Fruit fly (Drosophila melanogaster) whole organism, embryonic: ENCODE data around the gene CG14947.

ENCODE experiments used
- Aef1 ChIP-seq: fragments of 200-800 bp; sonication (Bioruptor generic); IDR thresholded peaks from 3 replicates; pipeline ENCODE4 v1.3.6; 2022; ENCODE audit warnings: missing biosample characterization, missing genetic modification characterization
- CG10267 ChIP-seq: fragments of 200-800 bp; sonication (Bioruptor generic); optimal IDR thresholded peaks from 2 replicates; lab custom pipeline; 2018; ENCODE audit warnings: missing biosample characterization, mild to moderate bottlenecking, missing genetic modification characterization, moderate library complexity
- CG11398 ChIP-seq: fragments of 200-800 bp; sonication (Bioruptor generic); optimal IDR thresholded peaks from 2 replicates; lab custom pipeline; 2016; ENCODE audit warnings: missing biosample characterization, missing genetic modification characterization
- CG12659 ChIP-seq: fragments of 200-800 bp; sonication (Bioruptor generic); optimal IDR thresholded peaks from 3 replicates; lab custom pipeline; 2017; ENCODE audit warnings: mild to moderate bottlenecking, missing biosample characterization, missing genetic modification reagents, missing genetic modification characterization
- CG12769 ChIP-seq: fragments of 200-800 bp; sonication (Bioruptor generic); optimal IDR thresholded peaks from 2 replicates; lab custom pipeline; 2019; ENCODE audit warnings: missing biosample characterization, mild to moderate bottlenecking, missing genetic modification characterization, moderate library complexity
- CG14441 ChIP-seq: fragments of 200-800 bp; sonication (Bioruptor generic); IDR thresholded peaks from 2 replicates; pipeline ENCODE4 v1.3.6; 2022; ENCODE audit warnings: missing biosample characterization, missing genetic modification characterization
- CG15479 ChIP-seq: fragments of 200-800 bp; sonication (Bioruptor generic); optimal IDR thresholded peaks from 3 replicates; lab custom pipeline; 2019; ENCODE audit warnings: missing biosample characterization, mild to moderate bottlenecking, missing genetic modification characterization, moderate library complexity
- CG15696 ChIP-seq: fragments of 200-800 bp; sonication (Bioruptor generic); optimal IDR thresholded peaks from 2 replicates; lab custom pipeline; 2019; ENCODE audit warnings: missing biosample characterization, mild to moderate bottlenecking, missing genetic modification characterization, moderate library complexity
- CG16779 ChIP-seq: fragments of 200-800 bp; sonication (Bioruptor generic); IDR thresholded peaks from 2 replicates; pipeline ENCODE4 v1.3.6; 2022; ENCODE audit warnings: missing biosample characterization, missing genetic modification characterization
- CG16863 ChIP-seq: fragments of 200-800 bp; sonication (Bioruptor generic); optimal IDR thresholded peaks from 3 replicates; lab custom pipeline; 2016; ENCODE audit warnings: missing biosample characterization, missing genetic modification characterization
- CG18262 ChIP-seq: fragments of 200-800 bp; optimal IDR thresholded peaks from 3 replicates; lab custom pipeline; 2019; ENCODE audit warnings: missing biosample characterization, mild to moderate bottlenecking, missing genetic modification characterization, moderate library complexity
- CG2712 ChIP-seq: fragments of 200-800 bp; optimal IDR thresholded peaks from 3 replicates; lab custom pipeline; 2019; ENCODE audit warnings: missing biosample characterization, mild to moderate bottlenecking, missing genetic modification characterization, moderate library complexity
- CG3163 ChIP-seq: fragments of 200-800 bp; sonication (Bioruptor generic); optimal IDR thresholded peaks from 3 replicates; lab custom pipeline; 2016; ENCODE audit warnings: missing biosample characterization, missing genetic modification characterization
- CG32772 ChIP-seq: fragments of 200-800 bp; sonication (Bioruptor generic); IDR thresholded peaks from 2 replicates; pipeline ENCODE4 v1.3.6; 2022; ENCODE audit warnings: missing biosample characterization, missing genetic modification characterization
- CG34224 ChIP-seq: fragments of 200-800 bp; sonication (Bioruptor generic); IDR thresholded peaks from 3 replicates; pipeline ENCODE4 v1.3.6; 2022; ENCODE audit warnings: missing biosample characterization, missing genetic modification characterization; ENCODE audit not compliant: partially characterized antibody
- CG43689 ChIP-seq: fragments of 200-800 bp; sonication (Bioruptor generic); IDR thresholded peaks from 2 replicates; pipeline ENCODE4 v1.3.6; 2022; ENCODE audit warnings: missing biosample characterization, missing genetic modification characterization
- CG8281 ChIP-seq: fragments of 200-800 bp; sonication (Bioruptor generic); optimal IDR thresholded peaks from 2 replicates; lab custom pipeline; 2018; ENCODE audit warnings: missing biosample characterization, mild to moderate bottlenecking, missing genetic modification characterization, moderate library complexity
- CG8478 ChIP-seq: fragments of >200 bp; optimal IDR thresholded peaks from 2 replicates; lab custom pipeline; 2018
- CG9437 ChIP-seq: fragments of 200-800 bp; sonication (Bioruptor generic); optimal IDR thresholded peaks from 2 replicates; lab custom pipeline; 2018; ENCODE audit warnings: missing biosample characterization, mild to moderate bottlenecking, missing genetic modification characterization
- D ChIP-seq, 2 experiments: fragments of 200-800 bp in 1 of 2; fragments of >200 bp in 1 of 2; sonication (Bioruptor generic) in 1 of 2; optimal IDR thresholded peaks; 2 replicates in 1 of 2; 3 replicates in 1 of 2; lab custom pipeline; 2017; ENCODE audit warnings: mild to moderate bottlenecking in 1 of 2, missing biosample characterization in 1 of 2, missing genetic modification characterization in 1 of 2, missing genetic modification reagents in 1 of 2
- E2f2 ChIP-seq: fragments of 200-800 bp; sonication (Bioruptor generic); IDR thresholded peaks from 2 replicates; pipeline ENCODE4 v1.3.6; 2022; ENCODE audit warnings: missing biosample characterization, missing genetic modification characterization
- Ets65A ChIP-seq: fragments of 200-800 bp; sonication (Bioruptor generic); peaks from one replicate; lab custom pipeline; 2016; ENCODE audit warnings: missing biosample characterization, missing genetic modification characterization
- H2.0 ChIP-seq: fragments of 200-800 bp; sonication (Bioruptor generic); IDR thresholded peaks from 2 replicates; pipeline ENCODE4 v1.3.6; 2022; ENCODE audit warnings: missing biosample characterization, missing genetic modification characterization
- HHEX ChIP-seq: fragments of 200-800 bp; sonication (Bioruptor generic); optimal IDR thresholded peaks from 3 replicates; lab custom pipeline; 2017; ENCODE audit warnings: missing biosample characterization, mild to moderate bottlenecking, missing genetic modification characterization, missing genetic modification reagents
- HLH4C ChIP-seq: fragments of 200-800 bp; sonication (Bioruptor generic); IDR thresholded peaks from 3 replicates; pipeline ENCODE4 v1.3.6; 2022; ENCODE audit warnings: missing biosample characterization, missing genetic modification characterization; ENCODE audit not compliant: partially characterized antibody
- Lim3 ChIP-seq: fragments of 200-800 bp; sonication (Bioruptor generic); IDR thresholded peaks from 2 replicates; pipeline ENCODE4 v1.3.6; 2022; ENCODE audit warnings: missing biosample characterization, missing genetic modification characterization
- Mes4 ChIP-seq: fragments of 200-800 bp; sonication (Bioruptor generic); optimal IDR thresholded peaks from 2 replicates; lab custom pipeline; 2016; ENCODE audit warnings: missing biosample characterization, missing genetic modification characterization
- Scr ChIP-seq: fragments of 200-800 bp; sonication (Bioruptor generic); IDR thresholded peaks from 2 replicates; pipeline ENCODE4 v1.3.6; 2022; ENCODE audit warnings: missing biosample characterization, missing genetic modification characterization; ENCODE audit not compliant: partially characterized antibody
- Sry-δ ChIP-seq: fragments of 200-800 bp; sonication (Bioruptor generic); optimal IDR thresholded peaks from 2 replicates; lab custom pipeline; 2016; ENCODE audit warnings: missing biosample characterization, missing genetic modification characterization
- ap ChIP-seq: fragments of 200-800 bp; sonication (Bioruptor generic); IDR thresholded peaks from 2 replicates; pipeline ENCODE4 v1.3.6; 2022; ENCODE audit warnings: missing biosample characterization, missing genetic modification characterization
- bowl ChIP-seq: fragments of 200-800 bp; sonication (Bioruptor generic); IDR thresholded peaks from 2 replicates; pipeline ENCODE4 v1.3.6; 2022; ENCODE audit warnings: missing biosample characterization, missing genetic modification characterization
- caup ChIP-seq: fragments of 200-800 bp; sonication (Bioruptor generic); optimal IDR thresholded peaks from 3 replicates; lab custom pipeline; 2017; ENCODE audit warnings: missing biosample characterization, mild to moderate bottlenecking, missing genetic modification characterization, moderate library complexity; ENCODE audit not compliant: severe bottlenecking
- chn ChIP-seq: fragments of 200-800 bp; sonication (Bioruptor generic); optimal IDR thresholded peaks from 2 replicates; lab custom pipeline; 2016; ENCODE audit warnings: missing biosample characterization, missing genetic modification characterization
- dpn ChIP-seq, 2 experiments: fragments of 200-800 bp; sonication (Bioruptor generic); optimal IDR thresholded peaks; 3 replicates each; lab custom pipeline; 2016; ENCODE audit warnings: missing biosample characterization in 2 of 2, missing genetic modification characterization in 2 of 2
- h ChIP-seq: fragments of >200 bp; optimal IDR thresholded peaks from 2 replicates; lab custom pipeline; 2017
- hkb ChIP-seq, 2 experiments: fragments of 200-800 bp in 1 of 2; fragments of >200 bp in 1 of 2; sonication (Bioruptor generic) in 1 of 2; IDR thresholded peaks in 1 of 2; optimal IDR thresholded peaks in 1 of 2; 2 replicates each; pipeline versions ENCODE4 v1.3.6 to Lab custom; 2017 to 2022; ENCODE audit warnings: missing biosample characterization in 1 of 2, missing genetic modification characterization in 1 of 2
- jing ChIP-seq: fragments of 200-800 bp; sonication (Bioruptor generic); optimal IDR thresholded peaks from 2 replicates; lab custom pipeline; 2018; ENCODE audit warnings: missing biosample characterization, mild to moderate bottlenecking, missing genetic modification characterization
- mam ChIP-seq: fragments of 200-800 bp; sonication (Bioruptor generic); optimal IDR thresholded peaks from 3 replicates; lab custom pipeline; 2016; ENCODE audit warnings: missing biosample characterization, missing genetic modification characterization
- nerfin-2 ChIP-seq: fragments of 200-800 bp; sonication (Bioruptor generic); IDR thresholded peaks from 2 replicates; pipeline ENCODE4 v1.3.6; 2022; ENCODE audit warnings: missing biosample characterization, missing genetic modification characterization; ENCODE audit not compliant: partially characterized antibody
- peb ChIP-seq: fragments of 200-800 bp; sonication (Bioruptor generic); IDR thresholded peaks from 2 replicates; pipeline ENCODE4 v1.3.6; 2022; ENCODE audit warnings: missing biosample characterization, missing genetic modification characterization
- prd ChIP-seq, 3 experiments: fragments of >200 bp in 2 of 3; fragments of 200-800 bp in 1 of 3; sonication (Bioruptor generic) in 1 of 3; optimal IDR thresholded peaks in 2 of 3; IDR thresholded peaks in 1 of 3; 2 replicates in 2 of 3; 3 replicates in 1 of 3; pipeline versions ENCODE4 v1.3.6 to Lab custom; 2017 to 2022; ENCODE audit warnings: missing biosample characterization in 1 of 3, missing genetic modification characterization in 1 of 3
- psq ChIP-seq: fragments of 200-800 bp; sonication (Bioruptor generic); optimal IDR thresholded peaks from 2 replicates; lab custom pipeline; 2017; ENCODE audit warnings: missing biosample characterization, missing genetic modification characterization
- repo ChIP-seq: fragments of 200-800 bp; sonication (Bioruptor generic); optimal IDR thresholded peaks from 2 replicates; lab custom pipeline; 2016; ENCODE audit warnings: missing biosample characterization, missing genetic modification characterization
- scrt ChIP-seq: fragments of 200-800 bp; sonication (Bioruptor generic); optimal IDR thresholded peaks from 2 replicates; lab custom pipeline; 2018; ENCODE audit warnings: missing biosample characterization, mild to moderate bottlenecking, missing genetic modification characterization, moderate library complexity
- sens ChIP-seq: fragments of 200-800 bp; sonication (Bioruptor generic); peaks from one replicate; lab custom pipeline; 2016; ENCODE audit warnings: missing biosample characterization, missing genetic modification characterization
- so ChIP-seq: fragments of 200-800 bp; sonication (Bioruptor generic); IDR thresholded peaks from 3 replicates; pipeline ENCODE4 v1.3.6; 2022; ENCODE audit warnings: missing biosample characterization, missing genetic modification characterization
- tio ChIP-seq: fragments of 200-800 bp; sonication (Bioruptor generic); optimal IDR thresholded peaks from 2 replicates; lab custom pipeline; 2017; ENCODE audit warnings: missing biosample characterization, missing genetic modification characterization, inconsistent platforms
- tll ChIP-seq, 2 experiments: fragments of 200-800 bp in 1 of 2; fragments of >200 bp in 1 of 2; sonication (Bioruptor generic) in 1 of 2; optimal IDR thresholded peaks; 2 replicates each; lab custom pipeline; 2017 to 2019; ENCODE audit warnings: missing biosample characterization in 2 of 2, missing genetic modification characterization in 2 of 2, mild to moderate bottlenecking in 1 of 2, moderate library complexity in 1 of 2
- unc-4 ChIP-seq: fragments of 200-800 bp; sonication (Bioruptor generic); IDR thresholded peaks from 2 replicates; pipeline ENCODE4 v1.3.6; 2022; ENCODE audit warnings: missing biosample characterization, missing genetic modification characterization; ENCODE audit not compliant: partially characterized antibody
- zen ChIP-seq: fragments of 200-800 bp; sonication (Bioruptor generic); optimal IDR thresholded peaks from 3 replicates; lab custom pipeline; 2018; ENCODE audit warnings: missing biosample characterization, mild to moderate bottlenecking, missing genetic modification characterization, moderate library complexity

CG14947 gene

dm6 chr2L:12078695-12079094 lies 2.8 kb downstream of the CG14947 start (continued):
- TF ChIP-seq so (GFP tag; lab: Robert Waterston, UW) (no peak), CG11398 (GFP tag; lab: Kevin White, UChicago) (no peak), CG14441 (GFP tag; lab: Robert Waterston, UW) (no peak), ap (GFP tag; lab: Robert Waterston, UW) (no peak), CG34224 (GFP tag; lab: Robert Waterston, UW) (no peak), E2f2 (no peak), jing (GFP tag; lab: Kevin White, UChicago) (no peak), CG2712 (tag; lab: Kevin White, UChicago) (peak; percentile 4), CG3163 (GFP tag; lab: Kevin White, UChicago) (no peak), caup (GFP tag; lab: Kevin White, UChicago) (no peak), Mes4 (GFP tag; lab: Kevin White, UChicago) (no peak), Aef1 (no peak), CG16779 (GFP tag; lab: Robert Waterston, UW) (no peak), CG12659 (no peak), CG18262 (peak; percentile 33), HLH4C (GFP tag; lab: Robert Waterston, UW) (no peak), Sry-δ (GFP tag; lab: Kevin White, UChicago) (no peak), hkb (optimal IDR thresholded peaks at IDR 0.05; lab: Kevin White, UChicago) (no peak), hkb (GFP tag; IDR thresholded peaks at IDR 0.05; lab: Robert Waterston, UW) (no peak), peb (no peak), dpn (GFP tag; optimal IDR thresholded peaks at IDR 0.05; lab: Kevin White, UChicago) (no peak), H2.0 (no peak), Ets65A (GFP tag; lab: Kevin White, UChicago) (peak; percentile 93), sens (peak; percentile 56), CG8281 (no peak), CG16863 (GFP tag; lab: Kevin White, UChicago) (no peak)

dm6 chr2L:12079827-12080381 lies 4.0 kb downstream of the CG14947 start:
- no peak for TF ChIP-seq bowl (GFP tag; lab: Robert Waterston, UW)
- TF ChIP-seq D (optimal IDR thresholded peaks at IDR 0.05; lab: Kevin White, UChicago): peak; percentile 87
- no peak for TF ChIP-seq D (GFP tag; optimal IDR thresholded peaks at IDR 0.05; lab: Kevin White, UChicago)
- no peak for TF ChIP-seq Lim3 (GFP tag; lab: Robert Waterston, UW)
- no peak for TF ChIP-seq mam
- TF ChIP-seq scrt (GFP tag; lab: Kevin White, UChicago): no peak
- TF ChIP-seq CG43689 (GFP tag; lab: Robert Waterston, UW): no peak
- 0 out of 2 replicates have a peak, but pooled peaks have one; percentile 19 for TF ChIP-seq CG32772
- TF ChIP-seq CG9437 (GFP tag; lab: Kevin White, UChicago): no peak
- TF ChIP-seq unc-4 (GFP tag; lab: Robert Waterston, UW): no peak
- no peak for TF ChIP-seq prd (optimal IDR thresholded peaks at IDR 0.05; lab: Kevin White, UChicago)
- TF ChIP-seq prd (GFP tag; IDR thresholded peaks at IDR 0.05; lab: Robert Waterston, UW): peak; percentile 85
- TF ChIP-seq zen: peak; percentile 96
- TF ChIP-seq CG8478 (lab: Kevin White, UChicago): peak; percentile 71
- no peak for TF ChIP-seq h (lab: Kevin White, UChicago)
- no peak for TF ChIP-seq repo
- no peak for TF ChIP-seq CG15696 (tag; lab: Kevin White, UChicago)
- TF ChIP-seq CG10267: no peak
- no peak for TF ChIP-seq tio (GFP tag; lab: Kevin White, UChicago)
- TF ChIP-seq chn: no peak
- TF ChIP-seq CG12769 (tag; lab: Kevin White, UChicago): no peak
- TF ChIP-seq tll (GFP tag; optimal IDR thresholded peaks at IDR 0.05; lab: Kevin White, UChicago): peak in 1 of 2 experiments; percentile 70
- TF ChIP-seq CG15479: peak; percentile 26
- no peak for TF ChIP-seq HHEX (GFP tag; lab: Kevin White, UChicago)
- TF ChIP-seq psq (GFP tag; lab: Kevin White, UChicago): no peak
- no peak for TF ChIP-seq Scr
- TF ChIP-seq nerfin-2 (GFP tag; lab: Robert Waterston, UW): no peak
